Worm (Caenorhabditis elegans) whole organism, L1 larva: ENCODE measurements around the gene C13E3.1.
A peak's percentile ranks its signal among the peaks of the same experiment; 100 is the strongest.

Experiments used
- C04F5.9 ChIP-seq: sonication (generic microtip); optimal IDR thresholded peaks from 2 replicates; lab custom pipeline; 2016; ENCODE audit warnings: missing genetic modification characterization, missing compliant biosample characterization
- C16A3.4 ChIP-seq: fragments of 150-350 bp; optimal IDR thresholded peaks from 2 replicates; lab custom pipeline; 2014; ENCODE audit warnings: missing biosample characterization, missing genetic modification characterization
- C34B4.2 ChIP-seq: sonication (generic microtip); optimal IDR thresholded peaks from 2 replicates; lab custom pipeline; 2017; ENCODE audit warnings: mild to moderate bottlenecking, missing genetic modification characterization, missing compliant biosample characterization
- Y116A8C.19 ChIP-seq: sonication (generic microtip); optimal IDR thresholded peaks from 2 replicates; lab custom pipeline; 2016; ENCODE audit warnings: missing compliant biosample characterization, missing genetic modification characterization, borderline replicate concordance
- aly-2 ChIP-seq: fragments of 150-350 bp; optimal IDR thresholded peaks from 2 replicates; lab custom pipeline; 2014; ENCODE audit warnings: missing biosample characterization, missing genetic modification characterization
- blmp-1 ChIP-seq: fragments of 150-350 bp; optimal IDR thresholded peaks from 2 replicates; lab custom pipeline; 2014; ENCODE audit warnings: missing biosample characterization, missing genetic modification characterization
- ceh-63 ChIP-seq: fragments of 200-800 bp; sonication (Bioruptor generic); optimal IDR thresholded peaks from 2 replicates; lab custom pipeline; 2018; ENCODE audit warnings: mild to moderate bottlenecking, missing genetic modification characterization, missing compliant biosample characterization
- ceh-82 ChIP-seq, 3 experiments: fragments of 150-350 bp in 1 of 3; sonication (generic microtip) in 2 of 3; optimal IDR thresholded peaks; 2 replicates each; lab custom pipeline; 2014 to 2017; ENCODE audit warnings: missing biosample characterization in 3 of 3, missing genetic modification characterization in 3 of 3
- ceh-88 ChIP-seq: fragments of 200-800 bp; sonication (Bioruptor generic); IDR thresholded peaks from 2 replicates; pipeline ENCODE4 v1.3.6; 2022; ENCODE audit warnings: missing genetic modification characterization, missing compliant biosample characterization
- ceh-90 ChIP-seq: sonication (generic microtip); optimal IDR thresholded peaks from 2 replicates; lab custom pipeline; 2016; ENCODE audit warnings: missing genetic modification characterization, missing compliant biosample characterization
- ces-1 ChIP-seq: fragments of 150-350 bp; optimal IDR thresholded peaks from 2 replicates; lab custom pipeline; 2014; ENCODE audit warnings: missing biosample characterization, missing genetic modification reagents, missing genetic modification characterization
- dpl-1 ChIP-seq, 3 experiments: fragments of 150-350 bp in 2 of 3; sonication (generic microtip) in 1 of 3; optimal IDR thresholded peaks; 2 replicates each; lab custom pipeline; 2014 to 2017; ENCODE audit warnings: missing biosample characterization in 3 of 3, missing genetic modification characterization in 3 of 3, missing genetic modification reagents in 3 of 3
- egl-13 ChIP-seq: sonication (generic microtip); optimal IDR thresholded peaks from 2 replicates; lab custom pipeline; 2016; ENCODE audit warnings: missing genotype, missing genetic modification reagents, missing genetic modification characterization, missing compliant biosample characterization
- egl-27 ChIP-seq, 2 experiments: fragments of 150-350 bp in 1 of 2; sonication (generic microtip); optimal IDR thresholded peaks; 3 replicates each; lab custom pipeline; 2017 to 2018; ENCODE audit warnings: missing biosample characterization in 2 of 2, missing genetic modification characterization in 2 of 2, missing genetic modification reagents in 2 of 2
- ets-5 ChIP-seq: fragments of 200-800 bp; sonication (Bioruptor generic); IDR thresholded peaks from 2 replicates; pipeline ENCODE4 v1.3.6; 2022; ENCODE audit warnings: missing genetic modification characterization, missing compliant biosample characterization
- fkh-10 ChIP-seq: sonication (generic microtip); optimal IDR thresholded peaks from 2 replicates; lab custom pipeline; 2017; ENCODE audit warnings: missing biosample characterization, missing genetic modification reagents, missing genetic modification characterization
- fkh-4 ChIP-seq: sonication (generic microtip); optimal IDR thresholded peaks from 2 replicates; lab custom pipeline; 2016; ENCODE audit warnings: missing compliant biosample characterization, missing genetic modification characterization, borderline replicate concordance
- fkh-8 ChIP-seq: sonication (generic microtip); optimal IDR thresholded peaks from 2 replicates; lab custom pipeline; 2016; ENCODE audit warnings: mild to moderate bottlenecking, missing genetic modification characterization, missing compliant biosample characterization
- fos-1 ChIP-seq: fragments of 150-350 bp; optimal IDR thresholded peaks from 2 replicates; lab custom pipeline; 2014; ENCODE audit warnings: missing biosample characterization, missing genetic modification characterization
- isw-1 ChIP-seq: fragments of 200-800 bp; sonication (Bioruptor generic); IDR thresholded peaks from 2 replicates; pipeline ENCODE4 v1.3.6; 2022; ENCODE audit warnings: missing genetic modification characterization, missing compliant biosample characterization
- lin-14 ChIP-seq: fragments of 200-800 bp; sonication (Bioruptor generic); optimal IDR thresholded peaks from 2 replicates; lab custom pipeline; 2018; ENCODE audit warnings: mild to moderate bottlenecking, missing genetic modification characterization, moderate library complexity, missing compliant biosample characterization
- lin-15B ChIP-seq: fragments of 150-350 bp; sonication (generic microtip); optimal IDR thresholded peaks from 3 replicates; lab custom pipeline; 2014; ENCODE audit warnings: missing biosample characterization, missing genetic modification characterization
- lin-39 ChIP-seq: fragments of 150-350 bp; optimal IDR thresholded peaks from 2 replicates; lab custom pipeline; 2014; ENCODE audit warnings: missing biosample characterization, missing genetic modification reagents, missing genetic modification characterization
- lsy-2 ChIP-seq, 2 experiments: fragments of 150-350 bp; optimal IDR thresholded peaks; 2 replicates each; lab custom pipeline; 2014; ENCODE audit warnings: missing biosample characterization in 2 of 2, missing genetic modification characterization in 2 of 2
- mab-9 ChIP-seq: fragments of 200-800 bp; sonication (Bioruptor generic); IDR thresholded peaks from 2 replicates; pipeline ENCODE4 v1.3.6; 2022; ENCODE audit warnings: missing genetic modification reagents, missing genetic modification characterization, missing compliant biosample characterization
- mdl-1 ChIP-seq, 2 experiments: fragments of 150-350 bp; optimal IDR thresholded peaks; 2 replicates each; lab custom pipeline; 2014 to 2017; ENCODE audit warnings: missing biosample characterization in 2 of 2, missing genetic modification characterization in 2 of 2, inconsistent platforms in 1 of 2
- nhr-11 ChIP-seq: fragments of 150-350 bp; optimal IDR thresholded peaks from 2 replicates; lab custom pipeline; 2014; ENCODE audit warnings: missing biosample characterization, missing genetic modification characterization
- nhr-19 ChIP-seq: fragments of 200-800 bp; sonication (Bioruptor generic); conservative IDR thresholded peaks from 2 replicates; pipeline ENCODE4 v1.3.6; 2022; ENCODE audit warnings: missing genetic modification characterization, missing compliant biosample characterization
- nhr-71 ChIP-seq: sonication (generic microtip); optimal IDR thresholded peaks from 2 replicates; lab custom pipeline; 2016; ENCODE audit warnings: mild to moderate bottlenecking, missing genetic modification characterization, moderate library complexity, missing compliant biosample characterization
- nhr-84 ChIP-seq: sonication (generic microtip); optimal IDR thresholded peaks from 2 replicates; lab custom pipeline; 2017; ENCODE audit warnings: missing biosample characterization, missing genetic modification characterization
- nhr-85 ChIP-seq: sonication (generic microtip); peaks from one replicate; lab custom pipeline; 2016; ENCODE audit warnings: missing genetic modification characterization, inconsistent platforms, missing compliant biosample characterization
- nhr-90 ChIP-seq: sonication (generic microtip); optimal IDR thresholded peaks from 2 replicates; lab custom pipeline; 2016; ENCODE audit warnings: mild to moderate bottlenecking, missing genetic modification characterization, missing compliant biosample characterization; ENCODE audit not compliant: poor library complexity
- pax-3 ChIP-seq: fragments of 200-800 bp; sonication (Bioruptor generic); optimal IDR thresholded peaks from 2 replicates; lab custom pipeline; 2018; ENCODE audit warnings: mild to moderate bottlenecking, missing genetic modification characterization, moderate library complexity, missing compliant biosample characterization
- rnt-1 ChIP-seq: sonication (generic microtip); optimal IDR thresholded peaks from 2 replicates; lab custom pipeline; 2016; ENCODE audit warnings: mild to moderate bottlenecking, missing genetic modification characterization, moderate library complexity, missing compliant biosample characterization
- swsn-7 ChIP-seq: sonication (generic microtip); optimal IDR thresholded peaks from 2 replicates; lab custom pipeline; 2016; ENCODE audit warnings: missing genetic modification characterization, missing compliant biosample characterization
- unc-130 ChIP-seq: fragments of 150-350 bp; optimal IDR thresholded peaks from 2 replicates; lab custom pipeline; 2017; ENCODE audit warnings: missing biosample characterization, missing genetic modification characterization, inconsistent platforms
- unc-30 ChIP-seq: sonication (generic microtip); optimal IDR thresholded peaks from 2 replicates; lab custom pipeline; 2017; ENCODE audit warnings: missing biosample characterization, missing genetic modification characterization
- unc-86 ChIP-seq: sonication (generic microtip); optimal IDR thresholded peaks from 2 replicates; lab custom pipeline; 2016; ENCODE audit warnings: missing genetic modification characterization, missing compliant biosample characterization
- zag-1 ChIP-seq: fragments of 150-350 bp; optimal IDR thresholded peaks from 2 replicates; lab custom pipeline; 2014; ENCODE audit warnings: missing biosample characterization, missing genetic modification characterization
- zip-4 ChIP-seq: fragments of 200-800 bp; sonication (Bioruptor generic); optimal IDR thresholded peaks from 2 replicates; lab custom pipeline; 2018; ENCODE audit warnings: mild to moderate bottlenecking, missing genetic modification characterization, moderate library complexity, missing compliant biosample characterization
- ztf-4 ChIP-seq: fragments of 150-350 bp; optimal IDR thresholded peaks from 2 replicates; lab custom pipeline; 2014; ENCODE audit warnings: missing biosample characterization, missing genetic modification characterization

C13E3.1 gene

DNA sequence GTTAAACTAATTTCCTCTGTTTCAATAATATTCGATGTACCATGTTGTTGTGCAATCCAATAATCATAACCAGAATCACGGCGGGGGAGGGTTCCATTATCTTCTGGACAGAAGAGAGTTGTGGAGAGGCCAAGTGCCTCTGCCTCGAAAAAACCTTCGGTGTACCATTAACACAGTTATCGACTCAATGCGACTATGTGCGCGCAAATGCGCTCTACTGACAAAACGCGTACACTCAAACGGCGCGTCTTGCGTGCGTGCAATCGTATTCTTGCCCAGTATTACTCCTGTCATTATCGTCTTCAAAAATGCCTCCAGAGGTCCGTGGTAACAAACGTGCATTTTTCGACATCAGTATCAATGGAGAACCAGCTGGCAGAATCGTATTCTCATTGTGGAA is 18.2 kb downstream of the C13E3.1 start, which contains the start of gene cyn-8 (continued):
- TF ChIP-seq ets-5 (GFP tag; lab: Robert Waterston, UW), result no peak
- TF ChIP-seq fkh-8 (tag; lab: Kevin White, UChicago), result no peak
- TF ChIP-seq mab-9 (GFP tag; lab: Robert Waterston, UW), result no peak
- TF ChIP-seq lsy-2 (tag; optimal IDR thresholded peaks at IDR 0.05; lab: Kevin White, UChicago), result peak in 1 of 2 experiments; percentile 41
- TF ChIP-seq egl-27 (tag; optimal IDR thresholded peaks at IDR 0.05; lab: Kevin White, UChicago), result no peak
- no peak for TF ChIP-seq nhr-11
- TF ChIP-seq ztf-4 (tag; lab: Kevin White, UChicago), result no peak
- TF ChIP-seq egl-13 (tag; lab: Kevin White, UChicago), result no peak
- no peak for TF ChIP-seq unc-86 (tag; lab: Kevin White, UChicago)
- peak; percentile 68 for TF ChIP-seq nhr-85 (tag; lab: Kevin White, UChicago)
- no peak for TF ChIP-seq ceh-88
- no peak for TF ChIP-seq swsn-7 (tag; lab: Kevin White, UChicago)
- TF ChIP-seq unc-130 (tag; lab: Kevin White, UChicago), result peak; percentile 40
- no peak for TF ChIP-seq aly-2 (tag; lab: Kevin White, UChicago)
- TF ChIP-seq Y116A8C.19 (tag; lab: Kevin White, UChicago), result no peak
- TF ChIP-seq dpl-1 (GFP tag; optimal IDR thresholded peaks at IDR 0.05; lab: Kevin White, UChicago), result peak in 2 of 3 experiments; percentile 33 to 45
- peak; percentile 21 for TF ChIP-seq rnt-1 (tag; lab: Kevin White, UChicago)
- peak; percentile 15 for TF ChIP-seq C16A3.4 (tag; lab: Kevin White, UChicago)
- TF ChIP-seq zag-1 (tag; lab: Kevin White, UChicago), result no peak
- TF ChIP-seq blmp-1 (tag; lab: Kevin White, UChicago), result no peak

DNA sequence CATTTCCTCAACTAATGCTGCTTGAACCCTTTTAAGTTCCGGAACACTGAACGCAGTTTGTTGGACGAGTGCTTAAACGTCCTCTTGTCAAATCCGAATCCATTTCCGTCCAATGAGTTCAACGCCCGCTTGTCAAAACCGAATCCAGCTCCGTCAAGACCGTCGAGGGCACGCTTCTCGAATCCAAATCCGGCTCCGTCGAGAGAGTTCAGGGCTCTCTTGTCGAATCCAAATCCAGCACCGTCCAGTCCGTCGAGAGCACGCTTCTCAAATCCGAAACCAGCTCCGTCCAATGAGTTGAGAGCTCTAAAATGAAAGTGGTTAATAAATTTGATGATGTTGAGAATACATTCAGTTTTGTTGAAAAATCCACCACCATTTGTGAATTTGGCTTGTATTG is 24.8 kb downstream of the C13E3.1 start:
- TF ChIP-seq fkh-4 (no peak), unc-30 (tag; lab: Kevin White, UChicago) (no peak), ceh-63 (GFP tag; lab: Kevin White, UChicago) (no peak), nhr-90 (tag; lab: Kevin White, UChicago) (no peak), C34B4.2 (tag; lab: Kevin White, UChicago) (no peak), ztf-4 (tag; lab: Kevin White, UChicago) (no peak), lin-39 (no peak), zip-4 (no peak), mdl-1 (tag; optimal IDR thresholded peaks at IDR 0.05; lab: Kevin White, UChicago) (no peak), lin-15B (no peak), mab-9 (GFP tag; lab: Robert Waterston, UW) (no peak), fos-1 (tag; lab: Kevin White, UChicago) (no peak), C04F5.9 (tag; lab: Kevin White, UChicago) (no peak), nhr-84 (tag; lab: Kevin White, UChicago) (no peak), isw-1 (GFP tag; lab: Robert Waterston, UW) (no peak), ceh-82 (tag; optimal IDR thresholded peaks at IDR 0.05; lab: Kevin White, UChicago) (no peak), zag-1 (tag; lab: Kevin White, UChicago) (no peak)

DNA sequence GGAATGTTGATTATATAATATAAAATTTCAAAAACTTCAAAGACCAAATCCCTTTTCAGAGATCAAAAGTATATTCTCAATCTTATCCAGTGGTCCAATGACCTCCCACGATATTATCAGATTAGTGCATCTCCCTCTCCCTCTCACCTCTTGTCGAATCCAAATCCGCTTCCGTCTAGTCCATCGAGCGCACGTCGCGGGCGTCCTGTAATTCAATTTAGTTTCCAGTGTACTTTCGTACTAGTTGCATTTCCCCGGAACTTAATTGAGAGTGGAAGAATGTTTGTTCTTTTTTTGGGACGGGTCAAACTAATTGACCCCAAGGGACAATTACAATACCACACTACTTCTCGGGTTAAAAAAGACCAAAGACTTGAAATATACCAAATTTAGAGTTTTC is 25.9 kb downstream of the C13E3.1 start:
- TF ChIP-seq ces-1 (peak; percentile 8), lin-14 (peak; percentile 69), fkh-8 (tag; lab: Kevin White, UChicago) (no peak), aly-2 (tag; lab: Kevin White, UChicago) (no peak), egl-27 (tag; optimal IDR thresholded peaks at IDR 0.05; lab: Kevin White, UChicago) (no peak), pax-3 (tag; lab: Kevin White, UChicago) (no peak), fkh-10 (GFP tag; lab: Kevin White, UChicago) (peak; percentile 13), ceh-90 (tag; lab: Kevin White, UChicago) (no peak), nhr-19 (GFP tag; lab: Robert Waterston, UW) (no peak), unc-86 (tag; lab: Kevin White, UChicago) (no peak), nhr-71 (tag; lab: Kevin White, UChicago) (peak; percentile 19), swsn-7 (tag; lab: Kevin White, UChicago) (peak; percentile 2)
